Fruit fly (Drosophila melanogaster) whole organism, adult: ENCODE data around the gene Coq7.

Experiments used
- CG11617 ChIP-seq: fragments of 200-800 bp; sonication (Bioruptor generic); optimal IDR thresholded peaks from 2 replicates; lab custom pipeline; 2017; ENCODE audit warnings: mild to moderate bottlenecking, missing biosample characterization, missing genetic modification reagents, missing genetic modification characterization
- CG33017 ChIP-seq: fragments of 200-800 bp; sonication (Bioruptor generic); optimal IDR thresholded peaks from 2 replicates; lab custom pipeline; 2018; ENCODE audit warnings: missing biosample characterization, mild to moderate bottlenecking, missing genetic modification characterization, moderate library complexity
- Clk ChIP-seq: fragments of 200-800 bp; sonication (Bioruptor generic); optimal IDR thresholded peaks from 2 replicates; lab custom pipeline; 2017; ENCODE audit warnings: missing biosample characterization, missing genetic modification characterization
- cnc ChIP-seq, 2 experiments: fragments of >200 bp; optimal IDR thresholded peaks; 2 replicates each; lab custom pipeline; 2017

DNA sequence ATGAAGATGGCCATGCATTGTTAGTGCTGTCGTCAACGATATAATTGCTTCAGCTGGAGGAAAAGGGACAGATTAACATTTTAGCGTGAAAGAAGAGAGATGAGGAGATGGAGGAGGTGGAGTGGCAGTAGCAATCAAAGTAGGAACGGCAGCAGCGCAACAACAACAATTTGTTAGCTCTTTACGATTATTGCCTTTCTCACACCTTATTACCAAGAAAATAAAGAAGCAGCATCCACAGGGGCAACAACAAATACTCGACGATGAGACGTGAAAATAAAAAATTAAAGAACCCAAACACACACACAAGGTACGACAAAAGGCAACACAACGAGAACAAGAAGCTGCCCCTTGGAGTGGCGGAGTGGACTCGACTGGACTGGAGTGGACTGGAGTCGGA lies 5.9 kb downstream of the Coq7 start:
- TF ChIP-seq cnc (optimal IDR thresholded peaks at IDR 0.05; lab: Kevin White, UChicago) (no peak), Clk (GFP tag; lab: Kevin White, UChicago) (no peak), CG33017 (tag; lab: Kevin White, UChicago) (no peak), CG11617 (no peak)
